Fruit fly (Drosophila melanogaster) whole organism, embryonic: ENCODE measurements around the gene Dmtn.

Experiments
- Adf1 ChIP-seq: fragments of 200-800 bp; sonication (Bioruptor generic); IDR thresholded peaks from 2 replicates; pipeline ENCODE4 v1.3.6; 2022; ENCODE audit warnings: missing biosample characterization, missing genetic modification characterization
- CG14441 ChIP-seq: fragments of 200-800 bp; sonication (Bioruptor generic); IDR thresholded peaks from 2 replicates; pipeline ENCODE4 v1.3.6; 2022; ENCODE audit warnings: missing biosample characterization, missing genetic modification characterization
- CG15011 ChIP-seq: fragments of 200-800 bp; sonication (Bioruptor generic); optimal IDR thresholded peaks from 3 replicates; lab custom pipeline; 2018; ENCODE audit warnings: missing biosample characterization, mild to moderate bottlenecking, missing genetic modification characterization
- CG15269 ChIP-seq: fragments of 200-800 bp; sonication (Bioruptor generic); optimal IDR thresholded peaks from 2 replicates; lab custom pipeline; 2018; ENCODE audit warnings: missing biosample characterization, mild to moderate bottlenecking, missing genetic modification characterization, moderate library complexity
- CG1602 ChIP-seq: fragments of 200-800 bp; sonication (Bioruptor generic); optimal IDR thresholded peaks from 3 replicates; lab custom pipeline; 2016; ENCODE audit warnings: missing biosample characterization, missing genetic modification characterization
- CG32532 ChIP-seq: fragments of 200-800 bp; sonication (Bioruptor generic); IDR thresholded peaks from 2 replicates; pipeline ENCODE4 v1.3.6; 2022; ENCODE audit warnings: missing biosample characterization, missing genetic modification characterization
- CG33213 ChIP-seq: fragments of 200-800 bp; sonication (Bioruptor generic); optimal IDR thresholded peaks from 3 replicates; lab custom pipeline; 2016; ENCODE audit warnings: missing biosample characterization, missing genetic modification characterization
- CG34224 ChIP-seq: fragments of 200-800 bp; sonication (Bioruptor generic); IDR thresholded peaks from 3 replicates; pipeline ENCODE4 v1.3.6; 2022; ENCODE audit warnings: missing biosample characterization, missing genetic modification characterization; ENCODE audit not compliant: partially characterized antibody
- CG4404 ChIP-seq: fragments of 200-800 bp; sonication (Bioruptor generic); IDR thresholded peaks from 2 replicates; pipeline ENCODE4 v1.3.6; 2022; ENCODE audit warnings: missing biosample characterization, missing genetic modification characterization
- CG7928 ChIP-seq: fragments of 200-800 bp; sonication (Bioruptor generic); optimal IDR thresholded peaks from 2 replicates; lab custom pipeline; 2017; ENCODE audit warnings: missing biosample characterization, mild to moderate bottlenecking, missing genetic modification characterization
- CG8089 ChIP-seq: fragments of 200-800 bp; sonication (Bioruptor generic); optimal IDR thresholded peaks from 3 replicates; lab custom pipeline; 2016; ENCODE audit warnings: missing biosample characterization, missing genetic modification characterization
- CG8281 ChIP-seq: fragments of 200-800 bp; sonication (Bioruptor generic); optimal IDR thresholded peaks from 2 replicates; lab custom pipeline; 2018; ENCODE audit warnings: missing biosample characterization, mild to moderate bottlenecking, missing genetic modification characterization, moderate library complexity
- Fer1 ChIP-seq: fragments of 200-800 bp; sonication (Bioruptor generic); optimal IDR thresholded peaks from 2 replicates; lab custom pipeline; 2017; ENCODE audit warnings: missing biosample characterization, mild to moderate bottlenecking, missing genetic modification characterization
- HmgZ ChIP-seq: fragments of 200-800 bp; sonication (Bioruptor generic); optimal IDR thresholded peaks from 2 replicates; lab custom pipeline; 2018; ENCODE audit warnings: missing biosample characterization, mild to moderate bottlenecking, missing genetic modification characterization
- Jarid2 ChIP-seq: fragments of 200-800 bp; sonication (Bioruptor generic); optimal IDR thresholded peaks from 3 replicates; lab custom pipeline; 2017; ENCODE audit warnings: mild to moderate bottlenecking, missing biosample characterization, missing genetic modification reagents, missing genetic modification characterization
- Max ChIP-seq: fragments of 200-800 bp; sonication (Bioruptor generic); optimal IDR thresholded peaks from 2 replicates; lab custom pipeline; 2016; ENCODE audit warnings: missing biosample characterization, mild to moderate bottlenecking, missing genetic modification characterization
- Opbp ChIP-seq: fragments of 200-800 bp; sonication (Bioruptor generic); IDR thresholded peaks from 3 replicates; pipeline ENCODE4 v1.3.6; 2022; ENCODE audit warnings: missing biosample characterization, missing genetic modification characterization; ENCODE audit not compliant: partially characterized antibody
- Optix ChIP-seq: fragments of 200-800 bp; sonication (Bioruptor generic); IDR thresholded peaks from 3 replicates; pipeline ENCODE4 v1.3.6; 2022; ENCODE audit warnings: missing biosample characterization, missing genetic modification characterization
- PHDP ChIP-seq: fragments of 200-800 bp; sonication (Bioruptor generic); optimal IDR thresholded peaks from 3 replicates; lab custom pipeline; 2018; ENCODE audit warnings: missing biosample characterization, mild to moderate bottlenecking, missing genetic modification characterization, moderate library complexity
- Ptx1 ChIP-seq: fragments of 200-800 bp; sonication (Bioruptor generic); IDR thresholded peaks from 2 replicates; pipeline ENCODE4 v1.3.6; 2022; ENCODE audit warnings: missing biosample characterization, missing genetic modification characterization
- Six4 ChIP-seq: fragments of 200-800 bp; sonication (Bioruptor generic); optimal IDR thresholded peaks from 2 replicates; lab custom pipeline; 2016; ENCODE audit warnings: missing biosample characterization, missing genetic modification characterization
- Sox102F ChIP-seq: fragments of 200-800 bp; sonication (Bioruptor generic); optimal IDR thresholded peaks from 2 replicates; lab custom pipeline; 2018; ENCODE audit warnings: missing biosample characterization, mild to moderate bottlenecking, missing genetic modification characterization, moderate library complexity
- Spps ChIP-seq: fragments of 200-800 bp; sonication (Bioruptor generic); optimal IDR thresholded peaks from 2 replicates; lab custom pipeline; 2018; ENCODE audit warnings: missing biosample characterization, mild to moderate bottlenecking, missing genetic modification characterization
- Ssrp ChIP-seq: fragments of 200-800 bp; sonication (Bioruptor generic); optimal IDR thresholded peaks from 2 replicates; lab custom pipeline; 2018; ENCODE audit warnings: missing biosample characterization, mild to moderate bottlenecking, missing genetic modification characterization, moderate library complexity
- amos ChIP-seq: fragments of 200-800 bp; sonication (Bioruptor generic); IDR thresholded peaks from 2 replicates; pipeline ENCODE4 v1.3.6; 2022; ENCODE audit warnings: missing biosample characterization, missing genetic modification characterization; ENCODE audit not compliant: partially characterized antibody
- chif ChIP-seq, 2 experiments: fragments of 200-800 bp; sonication (Bioruptor generic); optimal IDR thresholded peaks; 3 replicates each; lab custom pipeline; 2016; ENCODE audit warnings: missing biosample characterization in 2 of 2, missing genetic modification characterization in 2 of 2
- ci ChIP-seq: fragments of 200-800 bp; sonication (Bioruptor generic); IDR thresholded peaks from 3 replicates; pipeline ENCODE4 v1.3.6; 2022; ENCODE audit warnings: missing biosample characterization, missing genetic modification characterization
- crp ChIP-seq, 2 experiments: fragments of 200-800 bp; sonication (Bioruptor generic); optimal IDR thresholded peaks; 2 replicates in 1 of 2; 3 replicates in 1 of 2; lab custom pipeline; 2017; ENCODE audit warnings: missing biosample characterization in 2 of 2, missing genetic modification characterization in 2 of 2, mild to moderate bottlenecking in 1 of 2, moderate library complexity in 1 of 2
- dimm ChIP-seq: fragments of 200-800 bp; sonication (Bioruptor generic); IDR thresholded peaks from 2 replicates; pipeline ENCODE4 v1.3.6; 2022; ENCODE audit warnings: missing biosample characterization, missing genetic modification characterization
- gfzf ChIP-seq: fragments of 200-800 bp; sonication (Bioruptor generic); optimal IDR thresholded peaks from 2 replicates; lab custom pipeline; 2016; ENCODE audit warnings: missing biosample characterization, mild to moderate bottlenecking, missing genetic modification characterization, moderate library complexity
- ham ChIP-seq: fragments of 200-800 bp; sonication (Bioruptor generic); IDR thresholded peaks from 2 replicates; pipeline ENCODE4 v1.3.6; 2022; ENCODE audit warnings: missing biosample characterization, missing genetic modification characterization
- hbn ChIP-seq: fragments of 200-800 bp; sonication (Bioruptor generic); IDR thresholded peaks from 2 replicates; pipeline ENCODE4 v1.3.6; 2022; ENCODE audit warnings: missing biosample characterization, missing genetic modification characterization; ENCODE audit not compliant: partially characterized antibody
- jing ChIP-seq: fragments of 200-800 bp; sonication (Bioruptor generic); optimal IDR thresholded peaks from 2 replicates; lab custom pipeline; 2018; ENCODE audit warnings: missing biosample characterization, mild to moderate bottlenecking, missing genetic modification characterization
- mam ChIP-seq: fragments of 200-800 bp; sonication (Bioruptor generic); optimal IDR thresholded peaks from 3 replicates; lab custom pipeline; 2016; ENCODE audit warnings: missing biosample characterization, missing genetic modification characterization
- mirr ChIP-seq: fragments of 200-800 bp; sonication (Bioruptor generic); optimal IDR thresholded peaks from 3 replicates; lab custom pipeline; 2018; ENCODE audit warnings: missing biosample characterization, mild to moderate bottlenecking, missing genetic modification characterization
- p53 ChIP-seq: fragments of 200-800 bp; sonication (Bioruptor generic); optimal IDR thresholded peaks from 2 replicates; lab custom pipeline; 2016; ENCODE audit warnings: missing biosample characterization, missing genetic modification characterization
- pum ChIP-seq: fragments of 200-800 bp; sonication (Bioruptor generic); optimal IDR thresholded peaks from 2 replicates; lab custom pipeline; 2016; ENCODE audit warnings: missing biosample characterization, missing genetic modification characterization
- row ChIP-seq: fragments of 200-800 bp; sonication (Bioruptor generic); IDR thresholded peaks from 3 replicates; pipeline ENCODE4 v1.3.6; 2022; ENCODE audit warnings: missing biosample characterization, missing genetic modification characterization
- sens-2 ChIP-seq: fragments of 200-800 bp; sonication (Bioruptor generic); IDR thresholded peaks from 2 replicates; pipeline ENCODE4 v1.3.6; 2022; ENCODE audit warnings: missing biosample characterization, missing genetic modification characterization
- slou ChIP-seq: fragments of 200-800 bp; sonication (Bioruptor generic); optimal IDR thresholded peaks from 3 replicates; lab custom pipeline; 2016; ENCODE audit warnings: missing biosample characterization, missing genetic modification characterization
- sob ChIP-seq: fragments of 200-800 bp; sonication (Bioruptor generic); IDR thresholded peaks from 2 replicates; pipeline ENCODE4 v1.3.6; 2022; ENCODE audit warnings: missing biosample characterization, missing genetic modification characterization
- sqz ChIP-seq: fragments of 200-800 bp; sonication (Bioruptor generic); optimal IDR thresholded peaks from 3 replicates; lab custom pipeline; 2018; ENCODE audit warnings: missing biosample characterization, mild to moderate bottlenecking, missing genetic modification characterization
- stc ChIP-seq: fragments of 200-800 bp; sonication (Bioruptor generic); IDR thresholded peaks from 2 replicates; pipeline ENCODE4 v1.3.6; 2022; ENCODE audit warnings: missing biosample characterization, missing genetic modification characterization
- tin ChIP-seq: fragments of 200-800 bp; sonication (Bioruptor generic); optimal IDR thresholded peaks from 3 replicates; lab custom pipeline; 2016; ENCODE audit warnings: missing biosample characterization, missing genetic modification characterization
- tll ChIP-seq, 2 experiments: fragments of 200-800 bp in 1 of 2; fragments of >200 bp in 1 of 2; sonication (Bioruptor generic) in 1 of 2; optimal IDR thresholded peaks; 2 replicates each; lab custom pipeline; 2017 to 2019; ENCODE audit warnings: missing biosample characterization in 2 of 2, missing genetic modification characterization in 2 of 2, mild to moderate bottlenecking in 1 of 2, moderate library complexity in 1 of 2
- ttk ChIP-seq: fragments of 200-800 bp; sonication (Bioruptor generic); IDR thresholded peaks from 2 replicates; pipeline ENCODE4 v2.1.2; 2022; ENCODE audit warnings: missing biosample characterization, missing genetic modification characterization
- unc-4 ChIP-seq: fragments of 200-800 bp; sonication (Bioruptor generic); IDR thresholded peaks from 2 replicates; pipeline ENCODE4 v1.3.6; 2022; ENCODE audit warnings: missing biosample characterization, missing genetic modification characterization; ENCODE audit not compliant: partially characterized antibody

Gene Dmtn

dm6 chr3R:6410412-6411225, 4.9 kb upstream of the Dmtn start (continued):
- TF ChIP-seq Jarid2 (GFP tag; lab: Kevin White, UChicago) (peak; percentile 73), dimm (GFP tag; lab: Robert Waterston, UW) (no peak), Opbp (GFP tag; lab: Robert Waterston, UW) (no peak), tin (GFP tag; lab: Kevin White, UChicago) (peak; percentile 79), ham (GFP tag; lab: Robert Waterston, UW) (0 out of 2 replicates have a peak, but pooled peaks have one; percentile 57), Six4 (GFP tag; lab: Kevin White, UChicago) (peak; percentile 81), hbn (no peak), Sox102F (GFP tag; lab: Kevin White, UChicago) (peak; percentile 88), sens-2 (peak; percentile 61; the same call in 1 of the 2 replicates), Ssrp (peak; percentile 92), sob (GFP tag; lab: Robert Waterston, UW) (peak; percentile 69; the same call in 1 of the 2 replicates), slou (GFP tag; lab: Kevin White, UChicago) (peak; percentile 65), CG1602 (peak; percentile 82), stc (peak; percentile 62; the same call in 1 of the 2 replicates), crp (GFP tag; optimal IDR thresholded peaks at IDR 0.05; lab: Kevin White, UChicago) (peak in 1 of 2 experiments; percentile 56), amos (GFP tag; lab: Robert Waterston, UW) (no peak; the same call in 1 of the 2 replicates), Spps (peak; percentile 33), CG8281 (tag; lab: Kevin White, UChicago) (peak; percentile 58), gfzf (GFP tag; lab: Kevin White, UChicago) (no peak), pum (peak; percentile 81), Optix (GFP tag; lab: Robert Waterston, UW) (0 out of 3 replicates have a peak, but pooled peaks have one; percentile 38), Max (GFP tag; lab: Kevin White, UChicago) (peak; percentile 81), Ptx1 (GFP tag; lab: Robert Waterston, UW) (peak; percentile 71), CG34224 (GFP tag; lab: Robert Waterston, UW) (no peak), CG7928 (GFP tag; lab: Kevin White, UChicago) (peak; percentile 68), CG14441 (GFP tag; lab: Robert Waterston, UW) (0 out of 2 replicates have a peak, but pooled peaks have one; percentile 46), mam (GFP tag; lab: Kevin White, UChicago) (peak; percentile 75), Adf1 (peak; percentile 48), sqz (GFP tag; lab: Kevin White, UChicago) (peak; percentile 77), HmgZ (tag; lab: Kevin White, UChicago) (peak; percentile 85), CG32532 (GFP tag; lab: Robert Waterston, UW) (peak; percentile 72), CG15269 (tag; lab: Kevin White, UChicago) (peak; percentile 89), CG33213 (GFP tag; lab: Kevin White, UChicago) (peak; percentile 48), PHDP (tag; lab: Kevin White, UChicago) (peak; percentile 88), p53 (peak; percentile 61), jing (GFP tag; lab: Kevin White, UChicago) (peak; percentile 74), ci (GFP tag; lab: Robert Waterston, UW) (peak; percentile 53; the same call in 2 of the 3 replicates), CG8089 (GFP tag; lab: Kevin White, UChicago) (peak; percentile 40), CG15011 (GFP tag; lab: Kevin White, UChicago) (peak; percentile 89), chif (GFP tag; optimal IDR thresholded peaks at IDR 0.05; lab: Kevin White, UChicago) (peak; percentile 78 to 83), CG4404 (peak; percentile 36; the same call in 1 of the 2 replicates), mirr (GFP tag; lab: Kevin White, UChicago) (peak; percentile 80), tll (GFP tag; optimal IDR thresholded peaks at IDR 0.05; lab: Kevin White, UChicago) (peak in 1 of 2 experiments; percentile 10), unc-4 (GFP tag; lab: Robert Waterston, UW) (no peak), ttk (peak; percentile 59; the same call in 1 of the 2 replicates), Fer1 (GFP tag; lab: Kevin White, UChicago) (peak; percentile 89), row (GFP tag; lab: Robert Waterston, UW) (peak; percentile 87)
